Worm (Caenorhabditis elegans) whole organism, early embryonic: ENCODE results near the gene spp-16.

Experiments
- aly-1 ChIP-seq: sonication (generic microtip); optimal IDR thresholded peaks from 2 replicates; lab custom pipeline; 2016; ENCODE audit warnings: missing genetic modification characterization, missing compliant biosample characterization
- ama-1 ChIP-seq: fragments of 150-350 bp; optimal IDR thresholded peaks from 2 replicates; lab custom pipeline; 2014
- ceh-13 ChIP-seq: fragments of 200-800 bp; sonication (Bioruptor generic); optimal IDR thresholded peaks from 2 replicates; lab custom pipeline; 2018; ENCODE audit warnings: mild to moderate bottlenecking, missing genetic modification characterization, missing compliant biosample characterization
- ets-7 ChIP-seq: sonication (generic microtip); optimal IDR thresholded peaks from 2 replicates; lab custom pipeline; 2016; ENCODE audit warnings: missing genotype, missing genetic modification characterization, missing compliant biosample characterization
- flt-1 ChIP-seq: fragments of 200-800 bp; sonication (Bioruptor generic); IDR thresholded peaks from 2 replicates; pipeline ENCODE4 v1.3.6; 2022; ENCODE audit warnings: missing genetic modification characterization, missing compliant biosample characterization
- hmg-4 ChIP-seq: fragments of 200-800 bp; sonication (Bioruptor generic); optimal IDR thresholded peaks from 2 replicates; lab custom pipeline; 2018; ENCODE audit warnings: mild to moderate bottlenecking, missing genetic modification characterization, missing compliant biosample characterization
- pes-1 ChIP-seq: fragments of 200-800 bp; sonication (Bioruptor generic); IDR thresholded peaks from 2 replicates; pipeline ENCODE4 v1.3.6; 2022; ENCODE audit warnings: missing genetic modification reagents, missing genetic modification characterization, missing compliant biosample characterization
- sea-1 ChIP-seq: fragments of 200-800 bp; sonication (Bioruptor generic); conservative IDR thresholded peaks from 2 replicates; pipeline ENCODE4 v1.3.6; 2022; ENCODE audit warnings: missing genetic modification characterization, missing compliant biosample characterization
- tbx-37 ChIP-seq: fragments of 200-800 bp; sonication (Bioruptor generic); conservative IDR thresholded peaks from 2 replicates; pipeline ENCODE4 v1.3.6; 2022; ENCODE audit warnings: missing genetic modification reagents, missing genetic modification characterization, missing compliant biosample characterization
- tra-4 ChIP-seq: sonication (generic microtip); optimal IDR thresholded peaks from 2 replicates; lab custom pipeline; 2017; ENCODE audit warnings: missing genetic modification characterization, missing compliant biosample characterization

ce11 chrV:10894601-10895000 is 6.5 kb downstream of the spp-16 start, which contains the start of the genes F32D8.14 and F32D8.5:
- TF ChIP-seq hmg-4 (GFP tag; lab: Kevin White, UChicago) (no peak), aly-1 (tag; lab: Kevin White, UChicago) (no peak), ets-7 (no peak), ama-1 (lab: Kevin White, UChicago) (no peak), ceh-13 (GFP tag; lab: Kevin White, UChicago) (no peak), flt-1 (GFP tag; lab: Robert Waterston, UW) (no peak; the same call in 1 of the 2 replicates), tbx-37 (peak; percentile 69), pes-1 (GFP tag; lab: Robert Waterston, UW) (peak; percentile 28; the same call in 1 of the 2 replicates), sea-1 (GFP tag; lab: Robert Waterston, UW) (no peak), tra-4 (tag; lab: Kevin White, UChicago) (no peak)
